Fruit fly (Drosophila melanogaster): ENCODE data around the gene CG7142.

CG7142 gene

DNA sequence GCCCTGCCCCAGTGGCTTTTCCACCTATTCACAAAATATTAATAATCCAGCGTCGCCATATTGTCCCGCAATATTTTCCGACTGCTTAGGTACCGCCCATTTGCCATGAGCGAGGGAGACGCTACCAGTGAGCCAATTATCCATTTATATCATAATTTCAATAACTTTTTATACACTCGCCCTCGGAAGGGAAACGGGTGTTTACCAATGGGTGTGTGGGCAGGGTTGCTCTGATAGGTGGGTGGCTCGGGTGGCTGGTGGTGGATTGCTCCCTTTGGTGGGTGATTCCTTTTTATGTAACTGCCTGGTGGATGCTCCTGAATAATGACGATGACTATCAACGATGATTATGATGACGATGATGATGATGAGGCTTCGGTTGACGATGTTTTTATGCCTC, 12.7 kb downstream of the CG7142 start:
- no peak for TF ChIP-seq Pif1B (GFP tag; optimal IDR thresholded peaks at IDR 0.05)
- TF ChIP-seq gl (tag; optimal IDR thresholded peaks at IDR 0.05), result no peak
- TF ChIP-seq Ets98B (GFP tag; IDR thresholded peaks at IDR 0.05), result no peak
- TF ChIP-seq D1 (tag; optimal IDR thresholded peaks at IDR 0.05), result no peak
- no peak for TF ChIP-seq CG8301 (tag; optimal IDR thresholded peaks at IDR 0.05)
- TF ChIP-seq rn (GFP tag; IDR thresholded peaks at IDR 0.05), result no peak
- no peak for TF ChIP-seq CG13204 (GFP tag; optimal IDR thresholded peaks at IDR 0.05)
- no peak for TF ChIP-seq CG15710 (tag; optimal IDR thresholded peaks at IDR 0.05)
- TF ChIP-seq CG8159 (tag; optimal IDR thresholded peaks at IDR 0.05), result no peak
- TF ChIP-seq CG34367 (tag; optimal IDR thresholded peaks at IDR 0.05), result no peak
- TF ChIP-seq fd96Ca (GFP tag; IDR thresholded peaks at IDR 0.05), result no peak
- no peak for TF ChIP-seq CG17806 (tag; optimal IDR thresholded peaks at IDR 0.05)
- no peak for TF ChIP-seq Snoo (tag; optimal IDR thresholded peaks at IDR 0.05)
- no peak for TF ChIP-seq CG14655 (GFP tag; optimal IDR thresholded peaks at IDR 0.05)
- TF ChIP-seq CG12605 (GFP tag; IDR thresholded peaks at IDR 0.05), result no peak
- no peak for TF ChIP-seq EcR (GFP tag; optimal IDR thresholded peaks at IDR 0.05)
- TF ChIP-seq CG32121 (GFP tag; IDR thresholded peaks at IDR 0.05), result no peak
- no peak for TF ChIP-seq Pif1A (GFP tag; optimal IDR thresholded peaks at IDR 0.05)
- TF ChIP-seq CG10348 (GFP tag; IDR thresholded peaks at IDR 0.05), result no peak
- no peak for TF ChIP-seq CG9948 (tag; optimal IDR thresholded peaks at IDR 0.05)

DNA sequence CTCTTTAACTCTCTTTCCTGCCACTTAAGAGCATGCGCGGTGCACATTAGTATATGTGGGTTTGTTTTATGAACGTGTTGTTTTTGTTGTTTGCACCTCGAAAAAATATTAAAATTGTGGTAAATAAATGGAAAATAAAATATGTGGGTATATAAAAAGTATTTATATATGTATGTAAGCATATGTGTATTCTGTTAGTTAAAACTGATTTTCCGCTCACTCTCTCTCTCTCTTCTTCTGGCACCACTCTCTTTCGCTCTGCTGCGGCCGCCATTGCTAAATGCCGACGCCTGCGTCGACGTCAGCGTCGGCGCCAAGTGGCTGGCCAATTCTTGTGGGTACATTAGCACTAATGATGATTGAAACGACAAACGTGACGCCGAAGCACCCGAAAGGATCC, 14.0 kb downstream of the CG7142 start:
- no peak for TF ChIP-seq CG12605 (GFP tag; IDR thresholded peaks at IDR 0.05)
- no peak for TF ChIP-seq EcR (GFP tag; optimal IDR thresholded peaks at IDR 0.05)
- no peak for TF ChIP-seq fd96Ca (GFP tag; IDR thresholded peaks at IDR 0.05)
- no peak for TF ChIP-seq Snoo (tag; optimal IDR thresholded peaks at IDR 0.05)
- no peak for TF ChIP-seq CG17806 (tag; optimal IDR thresholded peaks at IDR 0.05)
- TF ChIP-seq Ets98B (GFP tag; IDR thresholded peaks at IDR 0.05), result no peak

DNA sequence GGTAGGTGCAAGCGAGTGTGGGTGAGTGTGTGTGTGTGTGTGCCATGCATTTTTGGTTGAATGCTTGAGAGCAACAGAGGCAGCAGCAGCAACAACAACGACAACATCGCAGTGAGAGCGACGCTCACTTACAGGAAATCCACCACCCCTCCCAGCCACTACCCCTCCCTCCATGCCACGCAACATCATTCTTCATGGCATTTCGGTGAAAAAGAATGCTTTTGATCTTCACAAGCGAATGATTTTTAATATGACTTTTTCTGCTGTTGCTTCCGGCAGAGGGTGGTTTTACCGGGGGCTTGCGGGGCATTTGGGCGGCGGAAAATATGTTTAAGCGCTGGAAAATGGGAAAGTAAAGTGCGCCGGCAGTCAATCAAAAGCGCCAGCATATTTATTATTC, 17.7 kb downstream of the CG7142 start:
- no peak for TF ChIP-seq gl (tag; optimal IDR thresholded peaks at IDR 0.05)
- no peak for TF ChIP-seq CG15710 (tag; optimal IDR thresholded peaks at IDR 0.05)
- no peak for TF ChIP-seq Pif1B (GFP tag; optimal IDR thresholded peaks at IDR 0.05)
- TF ChIP-seq CG14655 (GFP tag; optimal IDR thresholded peaks at IDR 0.05), result no peak
- no peak for TF ChIP-seq D1 (tag; optimal IDR thresholded peaks at IDR 0.05)
- no peak for TF ChIP-seq CG12605 (GFP tag; IDR thresholded peaks at IDR 0.05)
- no peak for TF ChIP-seq Snoo (tag; optimal IDR thresholded peaks at IDR 0.05)
- TF ChIP-seq Ets98B (GFP tag; IDR thresholded peaks at IDR 0.05), result no peak
- TF ChIP-seq CG10348 (GFP tag; IDR thresholded peaks at IDR 0.05), result no peak
- TF ChIP-seq fd96Ca (GFP tag; IDR thresholded peaks at IDR 0.05), result no peak
- TF ChIP-seq CG9948 (tag; optimal IDR thresholded peaks at IDR 0.05), result no peak
- TF ChIP-seq rn (GFP tag; IDR thresholded peaks at IDR 0.05), result no peak
- TF ChIP-seq Pif1A (GFP tag; optimal IDR thresholded peaks at IDR 0.05), result no peak

DNA sequence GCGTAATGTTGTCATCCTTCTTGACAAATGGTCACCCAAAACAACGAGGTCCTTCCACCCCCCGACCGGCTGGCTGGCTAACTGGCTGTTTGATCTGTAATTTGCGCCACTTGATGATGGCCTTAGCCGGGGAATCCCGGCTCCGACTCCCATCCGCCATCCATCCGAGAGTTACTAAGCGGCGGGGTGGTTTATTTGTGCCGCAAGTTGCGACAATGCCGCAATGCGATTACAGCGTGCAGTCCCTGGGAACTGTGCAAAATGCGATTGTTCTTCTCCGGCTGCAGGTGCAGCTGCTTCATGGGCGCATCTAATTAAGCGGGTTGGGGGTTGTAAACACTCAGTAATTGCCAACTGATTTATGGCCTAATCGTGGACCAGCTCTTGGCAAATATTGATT, 19.3 kb downstream of the CG7142 start:
- no peak for TF ChIP-seq CG9948 (tag; optimal IDR thresholded peaks at IDR 0.05)
- no peak for TF ChIP-seq CG17806 (tag; optimal IDR thresholded peaks at IDR 0.05)
- TF ChIP-seq D1 (tag; optimal IDR thresholded peaks at IDR 0.05), result no peak
- no peak for TF ChIP-seq gl (tag; optimal IDR thresholded peaks at IDR 0.05)
- TF ChIP-seq CG8159 (tag; optimal IDR thresholded peaks at IDR 0.05), result no peak

DNA sequence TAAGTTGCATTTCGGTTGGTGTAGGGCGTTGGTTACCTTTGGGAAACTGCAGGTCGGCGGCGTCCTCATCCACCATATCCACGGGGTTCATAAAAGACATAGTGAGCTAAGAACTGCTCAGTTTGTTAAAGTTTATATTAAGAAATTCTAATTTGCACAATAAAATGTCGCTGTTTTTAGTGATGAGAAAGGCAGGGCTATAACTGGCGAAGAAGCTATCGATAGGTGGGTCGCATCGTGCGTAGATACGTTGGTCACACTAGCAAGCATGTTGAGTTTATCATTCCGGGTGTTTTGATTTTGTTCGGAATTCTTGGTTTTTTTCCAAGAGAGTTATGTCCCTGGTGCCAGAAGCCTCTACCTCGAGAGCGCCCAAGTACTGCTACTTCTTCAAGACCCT, 24.0 kb downstream of the CG7142 start, which contains the start of the genes Ada2a, Polr2D, Tgs1 and moi:
TSS of gene Ada2a (minus strand) at position 207 of the 400 bp plus-strand sequence.
TSS of gene Polr2D (minus strand) at position 207 of the 400 bp plus-strand sequence.
TSS of gene Tgs1 (plus strand) at position 250 of the 400 bp plus-strand sequence.
TSS of gene moi (plus strand) at position 250 of the 400 bp plus-strand sequence.
- TF ChIP-seq Pif1B (GFP tag; optimal IDR thresholded peaks at IDR 0.05) (no peak), CG12605 (GFP tag; IDR thresholded peaks at IDR 0.05) (no peak), CG15710 (tag; optimal IDR thresholded peaks at IDR 0.05) (no peak), rn (GFP tag; IDR thresholded peaks at IDR 0.05) (no peak), CG9948 (tag; optimal IDR thresholded peaks at IDR 0.05) (no peak), CG8159 (tag; optimal IDR thresholded peaks at IDR 0.05) (no peak)

DNA sequence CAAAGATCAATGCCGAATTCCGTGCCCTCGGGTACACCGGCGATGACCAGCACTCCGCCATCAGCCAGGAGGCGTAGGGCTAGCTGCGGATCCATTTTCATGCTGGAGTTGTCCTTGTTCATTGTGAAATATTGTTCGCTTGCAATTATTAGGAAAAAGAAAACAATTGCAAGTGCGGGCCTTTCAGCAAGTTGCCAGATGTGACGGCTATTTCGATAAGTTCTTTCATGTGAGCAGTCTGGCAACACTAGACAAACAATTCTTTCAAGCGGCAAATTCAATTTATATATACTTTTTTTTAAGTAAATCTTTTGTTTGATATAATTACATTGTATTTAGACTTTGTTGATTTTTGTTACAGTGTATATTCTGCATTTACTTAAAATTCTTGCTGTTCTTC, 26.7 kb downstream of the CG7142 start, which contains the start of gene CG12320:
TSS of gene CG12320 (minus strand) at position 157 of the 400 bp plus-strand sequence.
- no peak for TF ChIP-seq CG17806 (tag; optimal IDR thresholded peaks at IDR 0.05)
- no peak for TF ChIP-seq CG12605 (GFP tag; IDR thresholded peaks at IDR 0.05)
- TF ChIP-seq CG13204 (GFP tag; optimal IDR thresholded peaks at IDR 0.05), result no peak
- no peak for TF ChIP-seq Pif1B (GFP tag; optimal IDR thresholded peaks at IDR 0.05)
- no peak for TF ChIP-seq fd96Ca (GFP tag; IDR thresholded peaks at IDR 0.05)
- TF ChIP-seq Ets98B (GFP tag; IDR thresholded peaks at IDR 0.05), result no peak
- no peak for TF ChIP-seq CG4496 (GFP tag; IDR thresholded peaks at IDR 0.05)
- no peak for TF ChIP-seq gl (tag; optimal IDR thresholded peaks at IDR 0.05)
- no peak for TF ChIP-seq CG15710 (tag; optimal IDR thresholded peaks at IDR 0.05)
- no peak for TF ChIP-seq CG14655 (GFP tag; optimal IDR thresholded peaks at IDR 0.05)
- no peak for TF ChIP-seq CG8301 (tag; optimal IDR thresholded peaks at IDR 0.05)

DNA sequence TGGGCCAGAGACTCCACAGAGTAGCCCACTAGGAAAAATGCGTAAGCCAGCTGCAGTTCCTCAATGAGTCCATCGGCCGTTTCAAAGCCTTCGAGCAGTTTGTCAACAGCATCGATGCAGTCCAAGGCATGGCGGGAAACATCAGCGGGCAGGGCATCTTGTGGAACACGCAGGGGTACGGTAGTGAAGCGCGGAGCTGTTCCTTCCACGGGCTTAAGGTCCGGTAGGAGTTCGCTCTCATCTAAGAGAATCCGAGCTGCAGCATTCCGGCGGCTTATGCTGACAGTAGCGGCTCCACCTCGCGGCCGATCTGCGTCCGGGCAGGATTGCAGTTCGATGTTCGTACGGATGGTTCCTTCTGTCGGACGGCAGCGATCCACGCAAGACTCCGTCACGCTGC, 27.4 kb downstream of the CG7142 start:
- no peak for TF ChIP-seq CG15710 (tag; optimal IDR thresholded peaks at IDR 0.05)
